Worm (Caenorhabditis elegans): ENCODE data around the gene H40L08.7.

Gene H40L08.7

ce11 chrX:15104963-15105493, 27.5 kb upstream of the H40L08.7 start (continued):
- no peak for TF ChIP-seq mxl-3 (GFP tag; optimal IDR thresholded peaks at IDR 0.05)
- no peak for TF ChIP-seq dpl-1 (GFP tag; optimal IDR thresholded peaks at IDR 0.05)
- TF ChIP-seq D1046.2 (GFP tag; IDR thresholded peaks at IDR 0.05): no peak
- no peak for TF ChIP-seq nhr-42 (GFP tag; IDR thresholded peaks at IDR 0.05)
- no peak for TF ChIP-seq nhr-11 (tag; optimal IDR thresholded peaks at IDR 0.05)
- TF ChIP-seq nhr-76 (tag; optimal IDR thresholded peaks at IDR 0.05): no peak
- TF ChIP-seq snpc-1.2 (GFP tag; IDR thresholded peaks at IDR 0.05): no peak
- no peak for TF ChIP-seq ceh-44 (GFP tag; IDR thresholded peaks at IDR 0.05)
- no peak for TF ChIP-seq lin-29 (GFP tag; IDR thresholded peaks at IDR 0.05)
- TF ChIP-seq pha-4 (GFP tag; IDR thresholded peaks at IDR 0.05): no peak
- no peak for TF ChIP-seq pha-4 (tag; optimal IDR thresholded peaks at IDR 0.05)
- TF ChIP-seq jun-1 (tag; optimal IDR thresholded peaks at IDR 0.05): no peak
- no peak for TF ChIP-seq nhr-111 (GFP tag; optimal IDR thresholded peaks at IDR 0.05)
- no peak for TF ChIP-seq mep-1 (tag; optimal IDR thresholded peaks at IDR 0.05)

- TF ChIP-seq skn-1 (tag; optimal IDR thresholded peaks at IDR 0.05) (no peak), nhr-42 (GFP tag; IDR thresholded peaks at IDR 0.05) (no peak), unc-62 (GFP tag; optimal IDR thresholded peaks at IDR 0.05 in 1 of 2) (peak in 1 of 2 experiments; percentile 96), unc-62 (tag; optimal IDR thresholded peaks at IDR 0.05) (no peak), sdz-12 (GFP tag; optimal IDR thresholded peaks at IDR 0.05) (no peak)
Observed at ce11 chrX:15103481-15103880, 25.9 kb upstream of the H40L08.7 start.

- TF ChIP-seq dpl-1 (GFP tag; optimal IDR thresholded peaks at IDR 0.05) (no peak), nhr-6 (tag; optimal IDR thresholded peaks at IDR 0.05) (peak; percentile 10), mep-1 (tag; optimal IDR thresholded peaks at IDR 0.05) (peak; percentile 43), skn-1 (tag; optimal IDR thresholded peaks at IDR 0.05) (no peak), rbr-2 (tag; optimal IDR thresholded peaks at IDR 0.05) (peak; percentile 42), arid-1 (GFP tag; conservative IDR thresholded peaks at IDR 0.05) (no peak), hlh-30 (tag; optimal IDR thresholded peaks at IDR 0.05; ENCODE audit: insufficient read depth) (peak; percentile 33), Y5F2A.4 (GFP tag; optimal IDR thresholded peaks at IDR 0.05) (no peak), unc-62 (GFP tag; optimal IDR thresholded peaks at IDR 0.05 in 1 of 2) (peak in 1 of 2 experiments; percentile 75), unc-62 (tag; optimal IDR thresholded peaks at IDR 0.05) (no peak), hlh-11 (tag; optimal IDR thresholded peaks at IDR 0.05) (peak; percentile 52), mes-2 (tag; optimal IDR thresholded peaks at IDR 0.05; ENCODE audit: poor library complexity, severe bottlenecking) (peak; percentile 49), mxl-2 (GFP tag; conservative IDR thresholded peaks at IDR 0.05) (no peak), ceh-20 (GFP tag; IDR thresholded peaks at IDR 0.05) (no peak), ztf-11 (tag; optimal IDR thresholded peaks at IDR 0.05) (no peak), lin-38 (GFP tag; IDR thresholded peaks at IDR 0.05) (no peak), egl-43 (GFP tag; IDR thresholded peaks at IDR 0.05) (0 out of 2 replicates have a peak, but pooled peaks have one; percentile 3), aha-1 (tag) (peak; percentile 58), pqm-1 (tag; optimal IDR thresholded peaks at IDR 0.05) (peak; percentile 48), daf-19 (GFP tag; conservative IDR thresholded peaks at IDR 0.05) (no peak), nhr-28 (tag; optimal IDR thresholded peaks at IDR 0.05) (peak; percentile 34), hmg-1.1 (GFP tag; IDR thresholded peaks at IDR 0.05) (peak; percentile 80), lsy-2 (tag; optimal IDR thresholded peaks at IDR 0.05) (peak in 1 of 2 experiments; percentile 23), lin-29 (GFP tag; IDR thresholded peaks at IDR 0.05) (no peak), F49E8.2 (tag; optimal IDR thresholded peaks at IDR 0.05; ENCODE audit: borderline replicate concordance) (no peak), sdz-12 (GFP tag; optimal IDR thresholded peaks at IDR 0.05) (no peak), daf-16 (GFP tag; optimal IDR thresholded peaks at IDR 0.05) (peak in 1 of 2 experiments; percentile 16), daf-16 (tag; optimal IDR thresholded peaks at IDR 0.05) (peak; percentile 31), nhr-41 (GFP tag; IDR thresholded peaks at IDR 0.05) (peak; percentile 74; the same call in 1 of the 2 replicates), mxl-3 (GFP tag; optimal IDR thresholded peaks at IDR 0.05) (peak; percentile 33), dmd-6 (GFP tag; IDR thresholded peaks at IDR 0.05) (peak; percentile 46; the same call in 1 of the 2 replicates), spr-1 (tag; optimal IDR thresholded peaks at IDR 0.05) (no peak)
Observed at ce11 chrX:15100369-15100963, 22.9 kb upstream of the H40L08.7 start, which contains the start of gene dhhc-1. TSS of gene dhhc-1 (minus strand) at chrX:15100419.
